Worm (Caenorhabditis elegans): Measurements from ENCODE around the gene srbc-20.

ce11 chrV:2134340-2134739, 12.6 kb upstream of the srbc-20 start:
- TF ChIP-seq elt-3 (tag; optimal IDR thresholded peaks at IDR 0.05) (no peak), sem-4 (tag; optimal IDR thresholded peaks at IDR 0.05) (peak; percentile 43), ZK546.5 (tag; optimal IDR thresholded peaks at IDR 0.05) (no peak), R02D3.7 (tag; optimal IDR thresholded peaks at IDR 0.05) (no peak)
